Worm (Caenorhabditis elegans) whole organism, L1 larva: ENCODE data around the gene str-209.

Experiments used
- aly-2 ChIP-seq: fragments of 150-350 bp; optimal IDR thresholded peaks from 2 replicates; lab custom pipeline; 2014; ENCODE audit warnings: missing biosample characterization, missing genetic modification characterization
- ceh-82 ChIP-seq, 3 experiments: fragments of 150-350 bp in 1 of 3; sonication (generic microtip) in 2 of 3; optimal IDR thresholded peaks; 2 replicates each; lab custom pipeline; 2014 to 2017; ENCODE audit warnings: missing biosample characterization in 3 of 3, missing genetic modification characterization in 3 of 3
- ces-1 ChIP-seq: fragments of 150-350 bp; optimal IDR thresholded peaks from 2 replicates; lab custom pipeline; 2014; ENCODE audit warnings: missing biosample characterization, missing genetic modification reagents, missing genetic modification characterization
- dpl-1 ChIP-seq, 3 experiments: fragments of 150-350 bp in 2 of 3; sonication (generic microtip) in 1 of 3; optimal IDR thresholded peaks; 2 replicates each; lab custom pipeline; 2014 to 2017; ENCODE audit warnings: missing biosample characterization in 3 of 3, missing genetic modification characterization in 3 of 3, missing genetic modification reagents in 3 of 3
- isw-1 ChIP-seq: fragments of 200-800 bp; sonication (Bioruptor generic); IDR thresholded peaks from 2 replicates; pipeline ENCODE4 v1.3.6; 2022; ENCODE audit warnings: missing genetic modification characterization, missing compliant biosample characterization
- nhr-28 ChIP-seq: fragments of 150-350 bp; optimal IDR thresholded peaks from 2 replicates; lab custom pipeline; 2014; ENCODE audit warnings: missing biosample characterization, missing genetic modification characterization
- sox-4 ChIP-seq: sonication (generic microtip); optimal IDR thresholded peaks from 2 replicates; lab custom pipeline; 2016; ENCODE audit warnings: missing genetic modification characterization, missing compliant biosample characterization
- unc-30 ChIP-seq: sonication (generic microtip); optimal IDR thresholded peaks from 2 replicates; lab custom pipeline; 2017; ENCODE audit warnings: missing biosample characterization, missing genetic modification characterization
- unc-62 ChIP-seq: fragments of 150-350 bp; optimal IDR thresholded peaks from 2 replicates; lab custom pipeline; 2014; ENCODE audit warnings: missing biosample characterization, missing genetic modification reagents, missing genetic modification characterization
- ztf-4 ChIP-seq: fragments of 150-350 bp; optimal IDR thresholded peaks from 2 replicates; lab custom pipeline; 2014; ENCODE audit warnings: missing biosample characterization, missing genetic modification characterization

- TF ChIP-seq sox-4, result no peak
- no peak for TF ChIP-seq dpl-1 (GFP tag; optimal IDR thresholded peaks at IDR 0.05; lab: Kevin White, UChicago)
- TF ChIP-seq ceh-82 (tag; optimal IDR thresholded peaks at IDR 0.05; lab: Kevin White, UChicago), result no peak
- TF ChIP-seq unc-62, result no peak
- TF ChIP-seq ztf-4 (tag; lab: Kevin White, UChicago), result no peak
- TF ChIP-seq isw-1 (GFP tag; lab: Robert Waterston, UW), result no peak
- no peak for TF ChIP-seq ces-1
- TF ChIP-seq nhr-28, result no peak
- TF ChIP-seq aly-2 (tag; lab: Kevin White, UChicago), result no peak
- no peak for TF ChIP-seq unc-30 (tag; lab: Kevin White, UChicago)
Observed at ce11 chrV:4972943-4973342, 24.2 kb downstream of the str-209 start, which contains the start of gene srsx-9.
